Fruit fly (Drosophila melanogaster) whole organism, prepupa: ENCODE measurements around the gene MED17.

ENCODE experiments used
- Blimp-1 ChIP-seq: fragments of 200-800 bp; sonication (Bioruptor generic); optimal IDR thresholded peaks from 3 replicates; lab custom pipeline; 2017; ENCODE audit warnings: missing biosample characterization, missing genetic modification characterization, mild to moderate bottlenecking, moderate library complexity, missing genetic modification reagents
- CG10631 ChIP-seq: fragments of 200-800 bp; sonication (Bioruptor generic); optimal IDR thresholded peaks from 2 replicates; lab custom pipeline; 2016; ENCODE audit warnings: missing biosample characterization, missing genetic modification characterization
- CG10669 ChIP-seq: fragments of 200-800 bp; sonication (Bioruptor generic); optimal IDR thresholded peaks from 3 replicates; lab custom pipeline; 2018; ENCODE audit warnings: missing biosample characterization, mild to moderate bottlenecking, missing genetic modification characterization, moderate library complexity
- CG11902 ChIP-seq: fragments of 200-800 bp; sonication (Bioruptor generic); optimal IDR thresholded peaks from 3 replicates; lab custom pipeline; 2016; ENCODE audit warnings: missing biosample characterization, missing genetic modification characterization
- CG15336 ChIP-seq: fragments of 200-800 bp; sonication (Bioruptor generic); IDR thresholded peaks from 2 replicates; pipeline ENCODE4 v1.3.6; 2022; ENCODE audit warnings: missing biosample characterization, missing genetic modification characterization
- CG1621 ChIP-seq: fragments of 200-800 bp; sonication (Bioruptor generic); optimal IDR thresholded peaks from 3 replicates; lab custom pipeline; 2018; ENCODE audit warnings: missing biosample characterization, mild to moderate bottlenecking, missing genetic modification characterization
- CG16779 ChIP-seq: fragments of 200-800 bp; sonication (Bioruptor generic); optimal IDR thresholded peaks from 3 replicates; lab custom pipeline; 2017; ENCODE audit warnings: missing biosample characterization, mild to moderate bottlenecking, missing genetic modification characterization
- CG32006 ChIP-seq: fragments of 200-800 bp; sonication (Bioruptor generic); optimal IDR thresholded peaks from 3 replicates; lab custom pipeline; 2017; ENCODE audit warnings: missing biosample characterization, mild to moderate bottlenecking, missing genetic modification characterization
- CG34406 ChIP-seq: fragments of 200-800 bp; sonication (Bioruptor generic); optimal IDR thresholded peaks from 3 replicates; lab custom pipeline; 2016; ENCODE audit warnings: missing biosample characterization, missing genetic modification characterization
- CG3919 ChIP-seq: fragments of 200-800 bp; sonication (Bioruptor generic); optimal IDR thresholded peaks from 3 replicates; lab custom pipeline; 2016; ENCODE audit warnings: missing biosample characterization, missing genetic modification characterization
- CG4318 ChIP-seq: fragments of 200-800 bp; sonication (Bioruptor generic); optimal IDR thresholded peaks from 3 replicates; lab custom pipeline; 2017; ENCODE audit warnings: missing biosample characterization, mild to moderate bottlenecking, missing genetic modification characterization
- CG6163 ChIP-seq: fragments of 200-800 bp; sonication (Bioruptor generic); IDR thresholded peaks from 3 replicates; pipeline ENCODE4 v1.3.6; 2022; ENCODE audit warnings: missing biosample characterization, missing genetic modification characterization
- CG6276 ChIP-seq: fragments of 200-800 bp; sonication (Bioruptor generic); optimal IDR thresholded peaks from 2 replicates; lab custom pipeline; 2017; ENCODE audit warnings: missing biosample characterization, mild to moderate bottlenecking, missing genetic modification characterization
- CG6792 ChIP-seq: fragments of 200-800 bp; sonication (Bioruptor generic); optimal IDR thresholded peaks from 3 replicates; lab custom pipeline; 2016; ENCODE audit warnings: missing biosample characterization, missing genetic modification characterization
- CG6854 ChIP-seq: fragments of 200-800 bp; sonication (Bioruptor generic); optimal IDR thresholded peaks from 2 replicates; lab custom pipeline; 2017; ENCODE audit warnings: missing biosample characterization, mild to moderate bottlenecking, missing genetic modification characterization
- CG7368 ChIP-seq: fragments of 200-800 bp; sonication (Bioruptor generic); optimal IDR thresholded peaks from 3 replicates; lab custom pipeline; 2016; ENCODE audit warnings: missing biosample characterization, missing genetic modification characterization
- CG8632 ChIP-seq: fragments of 200-800 bp; sonication (Bioruptor generic); optimal IDR thresholded peaks from 3 replicates; lab custom pipeline; 2016; ENCODE audit warnings: missing biosample characterization, missing genetic modification characterization
- CG9139 ChIP-seq: fragments of 200-800 bp; sonication (Bioruptor generic); optimal IDR thresholded peaks from 3 replicates; lab custom pipeline; 2017; ENCODE audit warnings: missing biosample characterization, mild to moderate bottlenecking, missing genetic modification characterization
- Eip78C ChIP-seq: fragments of 200-800 bp; sonication (Bioruptor generic); peaks from one replicate; lab custom pipeline; 2016; ENCODE audit warnings: missing biosample characterization, missing genetic modification characterization
- Ets96B ChIP-seq: fragments of 200-800 bp; optimal IDR thresholded peaks from 2 replicates; lab custom pipeline; 2019; ENCODE audit warnings: missing biosample characterization, mild to moderate bottlenecking, missing genetic modification characterization, moderate library complexity
- Gug ChIP-seq: fragments of 200-800 bp; sonication (Bioruptor generic); IDR thresholded peaks from 2 replicates; pipeline ENCODE4 v1.3.6; 2022; ENCODE audit warnings: missing biosample characterization, missing genetic modification characterization
- Hr38 ChIP-seq: sonication (Bioruptor generic); optimal IDR thresholded peaks from 2 replicates; lab custom pipeline; 2016; ENCODE audit warnings: missing biosample characterization, missing genetic modification characterization
- Lpt ChIP-seq: fragments of 200-800 bp; sonication (Bioruptor generic); optimal IDR thresholded peaks from 3 replicates; lab custom pipeline; 2016; ENCODE audit warnings: missing biosample characterization, missing genetic modification characterization
- Met ChIP-seq: fragments of 200-800 bp; sonication (Bioruptor generic); optimal IDR thresholded peaks from 3 replicates; lab custom pipeline; 2016; ENCODE audit warnings: missing biosample characterization, missing genetic modification characterization
- OdsH ChIP-seq: fragments of 200-800 bp; sonication (Bioruptor generic); optimal IDR thresholded peaks from 3 replicates; lab custom pipeline; 2016; ENCODE audit warnings: missing biosample characterization, missing genetic modification characterization
- Sox102F ChIP-seq: fragments of 200-800 bp; sonication (Bioruptor generic); optimal IDR thresholded peaks from 2 replicates; lab custom pipeline; 2016; ENCODE audit warnings: missing biosample characterization, mild to moderate bottlenecking, missing genetic modification characterization
- Sox14 ChIP-seq: fragments of 200-800 bp; sonication (Bioruptor generic); optimal IDR thresholded peaks from 3 replicates; lab custom pipeline; 2016; ENCODE audit warnings: missing biosample characterization, missing genetic modification characterization
- Sox15 ChIP-seq: fragments of 200-800 bp; sonication (Bioruptor generic); optimal IDR thresholded peaks from 3 replicates; lab custom pipeline; 2016; ENCODE audit warnings: missing biosample characterization, missing genetic modification characterization
- achi ChIP-seq: fragments of 200-800 bp; sonication (Bioruptor generic); optimal IDR thresholded peaks from 3 replicates; lab custom pipeline; 2016; ENCODE audit warnings: missing biosample characterization, missing genetic modification characterization
- acj6 ChIP-seq: fragments of 200-800 bp; sonication (Bioruptor generic); optimal IDR thresholded peaks from 3 replicates; lab custom pipeline; 2016; ENCODE audit warnings: missing biosample characterization, missing genetic modification characterization
- cyc ChIP-seq: fragments of 200-800 bp; sonication (Bioruptor generic); optimal IDR thresholded peaks from 3 replicates; lab custom pipeline; 2016; ENCODE audit warnings: missing biosample characterization, missing genetic modification characterization
- dac ChIP-seq: fragments of 200-800 bp; sonication (Bioruptor generic); optimal IDR thresholded peaks from 2 replicates; lab custom pipeline; 2017; ENCODE audit warnings: missing biosample characterization, mild to moderate bottlenecking, missing genetic modification characterization
- dsx ChIP-seq: fragments of 200-800 bp; optimal IDR thresholded peaks from 3 replicates; lab custom pipeline; 2019; ENCODE audit warnings: missing biosample characterization, mild to moderate bottlenecking, missing genetic modification characterization, moderate library complexity; ENCODE audit not compliant: poor library complexity, severe bottlenecking
- esn ChIP-seq: fragments of 200-800 bp; sonication (Bioruptor generic); optimal IDR thresholded peaks from 2 replicates; lab custom pipeline; 2016; ENCODE audit warnings: missing biosample characterization, mild to moderate bottlenecking, missing genetic modification characterization, moderate library complexity
- fd59A ChIP-seq: fragments of 200-800 bp; sonication (Bioruptor generic); optimal IDR thresholded peaks from 2 replicates; lab custom pipeline; 2017; ENCODE audit warnings: missing biosample characterization, mild to moderate bottlenecking, missing genetic modification characterization, missing genetic modification reagents
- fd85E ChIP-seq: fragments of 200-800 bp; sonication (Bioruptor generic); optimal IDR thresholded peaks from 3 replicates; lab custom pipeline; 2016; ENCODE audit warnings: missing biosample characterization, missing genetic modification characterization
- fkh ChIP-seq: fragments of 200-800 bp; sonication (Bioruptor generic); optimal IDR thresholded peaks from 3 replicates; lab custom pipeline; 2017; ENCODE audit warnings: missing biosample characterization, mild to moderate bottlenecking, missing genetic modification characterization, moderate library complexity
- lz ChIP-seq: fragments of 200-800 bp; sonication (Bioruptor generic); optimal IDR thresholded peaks from 3 replicates; lab custom pipeline; 2016; ENCODE audit warnings: missing biosample characterization, missing genetic modification characterization
- net ChIP-seq: fragments of 200-800 bp; sonication (Bioruptor generic); optimal IDR thresholded peaks from 3 replicates; lab custom pipeline; 2016; ENCODE audit warnings: missing biosample characterization, missing genetic modification characterization
- pdm3 ChIP-seq: fragments of 200-800 bp; sonication (Bioruptor generic); optimal IDR thresholded peaks from 3 replicates; lab custom pipeline; 2016; ENCODE audit warnings: missing biosample characterization, missing genetic modification characterization
- spab ChIP-seq: fragments of 200-800 bp; sonication (Bioruptor generic); optimal IDR thresholded peaks from 2 replicates; lab custom pipeline; 2017; ENCODE audit warnings: missing biosample characterization, mild to moderate bottlenecking, missing genetic modification characterization, missing genetic modification reagents
- ss ChIP-seq, 2 experiments: fragments of 200-800 bp; sonication (Bioruptor generic); optimal IDR thresholded peaks; 2 replicates in 1 of 2; 3 replicates in 1 of 2; lab custom pipeline; 2017 to 2018; ENCODE audit warnings: mild to moderate bottlenecking in 2 of 2, missing biosample characterization in 2 of 2, missing genetic modification characterization in 2 of 2, moderate library complexity in 1 of 2
- topi ChIP-seq: fragments of 200-800 bp; sonication (Bioruptor generic); optimal IDR thresholded peaks from 3 replicates; lab custom pipeline; 2016; ENCODE audit warnings: missing biosample characterization, missing genetic modification characterization
- vri ChIP-seq: fragments of 200-800 bp; sonication (Bioruptor generic); optimal IDR thresholded peaks from 3 replicates; lab custom pipeline; 2016; ENCODE audit warnings: missing biosample characterization, mild to moderate bottlenecking, missing genetic modification characterization

MED17 gene

DNA sequence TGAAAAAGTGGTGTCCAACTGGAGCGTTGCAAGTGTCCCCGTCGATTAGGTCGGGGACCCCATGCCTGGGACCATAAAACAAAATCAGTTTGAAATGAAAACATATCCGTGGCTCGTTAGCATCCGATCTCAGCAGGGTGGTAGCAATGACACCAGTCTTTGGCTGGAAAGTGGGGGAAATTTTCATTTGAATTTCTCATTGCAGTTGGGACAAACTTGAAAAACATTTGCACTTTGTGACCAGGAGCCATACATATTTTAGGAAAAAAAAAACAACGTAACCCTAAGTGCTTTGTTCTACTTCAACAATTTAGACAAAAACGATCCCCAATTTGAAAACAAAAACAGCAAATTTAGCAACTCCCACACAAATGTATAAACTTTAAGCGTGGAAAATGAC lies 37.1 kb upstream of the MED17 start, which contains the start of gene CG14316:
TSS of gene CG14316 (plus strand) at position 301 of the 400 bp plus-strand sequence.
- TF ChIP-seq fkh (GFP tag; lab: Kevin White, UChicago) = no peak
- no peak for TF ChIP-seq CG11902 (GFP tag; lab: Kevin White, UChicago)
- TF ChIP-seq acj6 (GFP tag; lab: Kevin White, UChicago) = no peak
- no peak for TF ChIP-seq CG4318
- no peak for TF ChIP-seq Lpt (GFP tag; lab: Kevin White, UChicago)
- no peak for TF ChIP-seq CG6854 (GFP tag; lab: Kevin White, UChicago)
- no peak for TF ChIP-seq OdsH (GFP tag; lab: Kevin White, UChicago)
- no peak for TF ChIP-seq Ets96B

DNA sequence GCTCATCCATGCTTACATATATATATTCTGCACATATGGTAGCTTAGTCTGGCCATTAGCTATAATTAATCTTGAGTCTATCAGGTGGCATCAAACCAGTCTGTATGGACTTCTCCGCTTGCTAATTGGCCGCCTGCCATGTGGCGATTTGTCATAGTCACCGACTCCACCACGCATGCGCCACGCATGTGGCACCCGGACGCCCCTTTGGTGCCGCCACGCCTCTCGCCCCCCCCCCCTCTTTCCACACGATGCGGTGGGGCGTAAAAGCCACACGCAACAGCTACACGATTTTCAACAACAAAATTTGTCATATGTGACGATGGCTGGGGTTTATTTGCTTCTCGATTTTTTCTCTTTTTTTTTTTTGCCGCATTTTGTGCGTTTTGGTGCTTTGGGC lies 35.2 kb upstream of the MED17 start:
- TF ChIP-seq CG15336 (GFP tag; lab: Robert Waterston, UW) (0 out of 2 replicates have a peak, but pooled peaks have one; percentile 31), lz (GFP tag; lab: Kevin White, UChicago) (no peak), ss (GFP tag; optimal IDR thresholded peaks at IDR 0.05; lab: Kevin White, UChicago) (peak in 1 of 2 experiments; percentile 57), CG6163 (0 out of 3 replicates have a peak, but pooled peaks have one; percentile 30)

DNA sequence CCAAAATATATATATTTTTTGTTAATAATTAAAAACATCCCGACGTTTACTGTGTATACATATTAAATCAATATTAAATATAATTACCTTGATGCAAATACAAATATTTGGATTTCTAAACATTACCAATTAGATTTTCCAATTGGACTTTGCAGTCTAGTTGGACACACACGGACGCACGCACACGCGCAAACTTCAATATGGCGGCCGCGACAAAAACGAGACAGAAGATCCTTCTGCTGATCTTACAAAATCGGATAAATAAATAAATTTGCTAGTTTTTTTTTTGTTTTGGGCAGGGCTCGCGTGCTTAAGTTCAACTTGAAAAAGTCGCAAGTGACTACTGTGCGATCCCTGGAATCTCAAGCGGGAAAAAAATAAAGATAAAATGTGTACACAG lies 32.3 kb upstream of the MED17 start:
- TF ChIP-seq achi = no peak
- TF ChIP-seq net = no peak
- TF ChIP-seq, all 60 proteins: peak for 0

DNA sequence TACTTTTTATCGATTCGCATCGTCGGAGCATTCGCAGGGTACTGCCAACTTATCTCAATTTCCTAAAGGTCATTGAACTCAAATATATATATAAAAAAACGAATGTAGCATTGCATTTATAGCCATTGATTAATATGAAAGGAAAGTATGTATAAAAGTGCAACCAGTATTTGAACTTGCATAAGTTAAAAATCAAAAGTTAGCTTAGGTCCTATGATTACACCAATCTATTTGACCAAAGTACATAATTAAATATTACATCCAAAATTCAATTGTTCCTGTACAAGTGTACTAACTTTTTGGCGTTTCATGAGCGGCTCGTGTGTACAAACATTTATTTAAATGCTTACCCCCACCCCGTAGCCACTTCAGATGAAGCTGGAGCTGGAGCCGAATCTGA lies 31.4 kb upstream of the MED17 start:
- TF ChIP-seq cyc (GFP tag; lab: Kevin White, UChicago) (peak; percentile 45), CG11902 (GFP tag; lab: Kevin White, UChicago) (peak; percentile 32), Eip78C (GFP tag; lab: Kevin White, UChicago) (peak; percentile 89), OdsH (GFP tag; lab: Kevin White, UChicago) (peak; percentile 49), dsx (GFP tag; lab: Kevin White, UChicago) (no peak), Gug (GFP tag; lab: Robert Waterston, UW) (no peak), Hr38 (GFP tag; lab: Kevin White, UChicago) (no peak), Sox15 (GFP tag; lab: Kevin White, UChicago) (peak; percentile 46), CG3919 (GFP tag; lab: Kevin White, UChicago) (peak; percentile 33), CG4318 (no peak), acj6 (GFP tag; lab: Kevin White, UChicago) (peak; percentile 44), CG10631 (GFP tag; lab: Kevin White, UChicago) (peak; percentile 36), CG10669 (no peak), CG6792 (GFP tag; lab: Kevin White, UChicago) (peak; percentile 44), esn (peak; percentile 74), CG6854 (GFP tag; lab: Kevin White, UChicago) (no peak), CG9139 (GFP tag; lab: Kevin White, UChicago) (no peak), fd59A (GFP tag; lab: Kevin White, UChicago) (peak; percentile 36), achi (peak; percentile 40), Sox14 (GFP tag; lab: Kevin White, UChicago) (peak; percentile 54), pdm3 (GFP tag; lab: Kevin White, UChicago) (peak; percentile 55), net (peak; percentile 20), spab (GFP tag; lab: Kevin White, UChicago) (peak; percentile 13), CG15336 (GFP tag; lab: Robert Waterston, UW) (no peak), Lpt (GFP tag; lab: Kevin White, UChicago) (no peak), vri (no peak), CG7368 (no peak), Sox102F (GFP tag; lab: Kevin White, UChicago) (peak; percentile 31), CG34406 (GFP tag; lab: Kevin White, UChicago) (peak; percentile 55), lz (GFP tag; lab: Kevin White, UChicago) (peak; percentile 60), CG8632 (GFP tag; lab: Kevin White, UChicago) (peak; percentile 63), ss (GFP tag; optimal IDR thresholded peaks at IDR 0.05; lab: Kevin White, UChicago) (peak; percentile 6 to 34), dac (GFP tag; lab: Kevin White, UChicago) (no peak), fd85E (GFP tag; lab: Kevin White, UChicago) (no peak), CG16779 (tag; lab: Kevin White, UChicago) (no peak), CG32006 (GFP tag; lab: Kevin White, UChicago) (peak; percentile 45), CG1621 (tag; lab: Kevin White, UChicago) (no peak), Met (GFP tag; lab: Kevin White, UChicago) (peak; percentile 64), CG6276 (GFP tag; lab: Kevin White, UChicago) (no peak), topi (GFP tag; lab: Kevin White, UChicago) (peak; percentile 67), Blimp-1 (GFP tag; lab: Kevin White, UChicago) (no peak)
